Fruit fly (Drosophila melanogaster) whole organism, adult: Measurements from ENCODE around the gene CG42798.

Experiments
- CG1620 ChIP-seq: fragments of 200-800 bp; sonication (Bioruptor generic); optimal IDR thresholded peaks from 2 replicates; lab custom pipeline; 2016; ENCODE audit warnings: missing biosample characterization, missing genetic modification characterization
- cnc ChIP-seq, 2 experiments: fragments of >200 bp; optimal IDR thresholded peaks; 2 replicates each; lab custom pipeline; 2017
- toe ChIP-seq: fragments of 200-800 bp; sonication (Bioruptor generic); optimal IDR thresholded peaks from 2 replicates; lab custom pipeline; 2016; ENCODE audit warnings: missing biosample characterization, missing genetic modification characterization

dm6 chr3R:17404155-17404554, 2.3 kb upstream of the CG42798 start:
- TF ChIP-seq cnc (optimal IDR thresholded peaks at IDR 0.05; lab: Kevin White, UChicago) (no peak), CG1620 (no peak), toe (GFP tag; lab: Kevin White, UChicago) (no peak)
